Fruit fly (Drosophila melanogaster) whole organism, embryonic: ENCODE measurements around the gene alpha-Est8.

ENCODE experiments used
- Lim3 ChIP-seq: fragments of 200-800 bp; sonication (Bioruptor generic); IDR thresholded peaks from 2 replicates; pipeline ENCODE4 v1.3.6; 2022; ENCODE audit warnings: missing biosample characterization, missing genetic modification characterization
- Spps ChIP-seq: fragments of 200-800 bp; sonication (Bioruptor generic); optimal IDR thresholded peaks from 2 replicates; lab custom pipeline; 2018; ENCODE audit warnings: missing biosample characterization, mild to moderate bottlenecking, missing genetic modification characterization

- no peak for TF ChIP-seq Spps
- TF ChIP-seq Lim3 = no peak
Measured at dm6 chr3R:7500513-7500912, 15.0 kb downstream of the alpha-Est8 start.
